Fruit fly (Drosophila melanogaster) whole organism, pupa: ENCODE measurements around the gene Or10a.

Experiments used
- CG13204 ChIP-seq: fragments of 200-800 bp; sonication (Bioruptor generic); optimal IDR thresholded peaks from 2 replicates; lab custom pipeline; 2018; ENCODE audit warnings: missing biosample characterization, mild to moderate bottlenecking, missing genetic modification characterization, moderate library complexity
- CG14655 ChIP-seq: fragments of 200-800 bp; sonication (Bioruptor generic); optimal IDR thresholded peaks from 3 replicates; lab custom pipeline; 2017; ENCODE audit warnings: mild to moderate bottlenecking, missing biosample characterization, missing genetic modification reagents, missing genetic modification characterization
- CG15710 ChIP-seq: fragments of 200-800 bp; sonication (Bioruptor generic); optimal IDR thresholded peaks from 2 replicates; lab custom pipeline; 2018; ENCODE audit warnings: missing biosample characterization, mild to moderate bottlenecking, missing genetic modification characterization, moderate library complexity
- CG32121 ChIP-seq: fragments of 200-800 bp; sonication (Bioruptor generic); IDR thresholded peaks from 2 replicates; pipeline ENCODE4 v1.3.6; 2022; ENCODE audit warnings: missing biosample characterization, missing genetic modification characterization
- CG4496 ChIP-seq: fragments of 200-800 bp; sonication (Bioruptor generic); IDR thresholded peaks from 3 replicates; pipeline ENCODE4 v1.3.6; 2022; ENCODE audit warnings: missing biosample characterization, missing genetic modification characterization
- CG8159 ChIP-seq: fragments of 200-800 bp; sonication (Bioruptor generic); optimal IDR thresholded peaks from 3 replicates; lab custom pipeline; 2018; ENCODE audit warnings: missing biosample characterization, mild to moderate bottlenecking, missing genetic modification characterization, moderate library complexity
- CG8301 ChIP-seq: fragments of 200-800 bp; sonication (Bioruptor generic); optimal IDR thresholded peaks from 2 replicates; lab custom pipeline; 2018; ENCODE audit warnings: missing biosample characterization, mild to moderate bottlenecking, missing genetic modification characterization
- D1 ChIP-seq: fragments of 200-800 bp; sonication (Bioruptor generic); optimal IDR thresholded peaks from 2 replicates; lab custom pipeline; 2018; ENCODE audit warnings: missing biosample characterization, mild to moderate bottlenecking, missing genetic modification characterization, moderate library complexity
- Pif1B ChIP-seq: fragments of 200-800 bp; sonication (Bioruptor generic); optimal IDR thresholded peaks from 3 replicates; lab custom pipeline; 2016; ENCODE audit warnings: missing biosample characterization, missing genetic modification characterization
- Snoo ChIP-seq: fragments of 200-800 bp; sonication (Bioruptor generic); optimal IDR thresholded peaks from 3 replicates; lab custom pipeline; 2017; ENCODE audit warnings: missing biosample characterization, mild to moderate bottlenecking, missing genetic modification characterization, inconsistent platforms
- fd96Ca ChIP-seq: fragments of 200-800 bp; sonication (Bioruptor generic); IDR thresholded peaks from 3 replicates; pipeline ENCODE4 v1.3.6; 2022; ENCODE audit warnings: missing biosample characterization, missing genetic modification characterization
- rn ChIP-seq: fragments of 200-800 bp; sonication (Bioruptor generic); IDR thresholded peaks from 2 replicates; pipeline ENCODE4 v1.3.6; 2022; ENCODE audit warnings: missing biosample characterization, missing genetic modification characterization

dm6 chrX:11367783-11368509 is 49.3 kb downstream of the Or10a start, which contains the start of the genes hop and Tim8:
- no peak for TF ChIP-seq CG32121
- TF ChIP-seq Snoo (tag; lab: Kevin White, UChicago), result no peak
- no peak for TF ChIP-seq CG4496 (GFP tag; lab: Robert Waterston, UW)
- TF ChIP-seq CG8159 (tag; lab: Kevin White, UChicago), result no peak
- TF ChIP-seq rn, result no peak
- no peak for TF ChIP-seq Pif1B (GFP tag; lab: Kevin White, UChicago)
- TF ChIP-seq CG8301 (tag; lab: Kevin White, UChicago), result no peak
- no peak for TF ChIP-seq D1 (tag; lab: Kevin White, UChicago)
- no peak for TF ChIP-seq fd96Ca (GFP tag; lab: Robert Waterston, UW)
- no peak for TF ChIP-seq CG15710 (tag; lab: Kevin White, UChicago)
- no peak for TF ChIP-seq CG13204 (GFP tag; lab: Kevin White, UChicago)
- no peak for TF ChIP-seq CG14655
